Worm (Caenorhabditis elegans) whole organism, mixed stage, embryonic: Measurements from ENCODE around the gene R09A8.1.

Experiments
- blmp-1 ChIP-seq: fragments of 150-350 bp; optimal IDR thresholded peaks from 2 replicates; lab custom pipeline; 2014; ENCODE audit warnings: missing biosample characterization, missing genetic modification characterization
- ceh-39 ChIP-seq: fragments of 150-350 bp; optimal IDR thresholded peaks from 2 replicates; lab custom pipeline; 2014; ENCODE audit warnings: missing biosample characterization, missing genetic modification characterization
- cnd-1 ChIP-seq: fragments of 200-800 bp; sonication (Bioruptor generic); optimal IDR thresholded peaks from 2 replicates; lab custom pipeline; 2018; ENCODE audit warnings: mild to moderate bottlenecking, missing genetic modification characterization, missing compliant biosample characterization
- elt-1 ChIP-seq: sonication (generic microtip); optimal IDR thresholded peaks from 2 replicates; lab custom pipeline; 2017; ENCODE audit warnings: missing genetic modification characterization, mild to moderate bottlenecking, missing compliant biosample characterization, antibody characterized with exemption, moderate library complexity, borderline replicate concordance; ENCODE audit not compliant: insufficient read depth
- elt-3 ChIP-seq: fragments of 150-350 bp; optimal IDR thresholded peaks from 2 replicates; lab custom pipeline; 2014; ENCODE audit warnings: missing biosample characterization, missing genetic modification characterization
- hlh-1 ChIP-seq: fragments of 150-350 bp; optimal IDR thresholded peaks from 2 replicates; lab custom pipeline; 2014; ENCODE audit warnings: missing biosample characterization, missing genetic modification reagents, missing genetic modification characterization
- lsy-2 ChIP-seq: fragments of 150-350 bp; optimal IDR thresholded peaks from 2 replicates; lab custom pipeline; 2014; ENCODE audit warnings: missing biosample characterization, missing genetic modification characterization
- nhr-12 ChIP-seq: fragments of 150-350 bp; optimal IDR thresholded peaks from 2 replicates; lab custom pipeline; 2014; ENCODE audit warnings: missing biosample characterization, missing genetic modification characterization
- nhr-237 ChIP-seq: fragments of 150-350 bp; optimal IDR thresholded peaks from 2 replicates; lab custom pipeline; 2014; ENCODE audit warnings: missing biosample characterization, missing genetic modification characterization
- nhr-76 ChIP-seq: sonication (generic microtip); optimal IDR thresholded peaks from 2 replicates; lab custom pipeline; 2017; ENCODE audit warnings: missing biosample characterization, missing genetic modification characterization
- pha-4 ChIP-seq: fragments of 150-350 bp; optimal IDR thresholded peaks from 2 replicates; lab custom pipeline; 2018; ENCODE audit warnings: missing biosample characterization, missing genetic modification reagents, missing genetic modification characterization
- snpc-4 ChIP-seq: fragments of 150-350 bp; optimal IDR thresholded peaks from 2 replicates; lab custom pipeline; 2014; ENCODE audit warnings: missing biosample characterization, missing genetic modification characterization
- unc-39 ChIP-seq: fragments of 150-350 bp; optimal IDR thresholded peaks from 2 replicates; lab custom pipeline; 2014; ENCODE audit warnings: missing biosample characterization, missing genetic modification characterization

- TF ChIP-seq nhr-76: no peak
- no peak for TF ChIP-seq snpc-4 (tag; lab: Kevin White, UChicago)
- no peak for TF ChIP-seq nhr-12 (tag; lab: Kevin White, UChicago)
- no peak for TF ChIP-seq nhr-237
- TF ChIP-seq blmp-1 (tag; lab: Kevin White, UChicago): no peak
- no peak for TF ChIP-seq unc-39 (tag; lab: Kevin White, UChicago)
- TF ChIP-seq pha-4 (tag; lab: Kevin White, UChicago): no peak
- no peak for TF ChIP-seq elt-3 (tag; lab: Kevin White, UChicago)
- no peak for TF ChIP-seq hlh-1 (tag; lab: Kevin White, UChicago)
- TF ChIP-seq ceh-39 (tag; lab: Kevin White, UChicago): no peak
- TF ChIP-seq cnd-1 (tag; lab: Kevin White, UChicago): no peak
- TF ChIP-seq lsy-2 (tag; lab: Kevin White, UChicago): no peak
- TF ChIP-seq elt-1 (tag; lab: Kevin White, UChicago): no peak
Observed at ce11 chrX:12631446-12631845, 17.9 kb downstream of the R09A8.1 start.
